Worm (Caenorhabditis elegans) whole organism, late embryonic: ENCODE data around the gene srlf-15.

ENCODE experiments used
- F13H6.1 ChIP-seq: sonication (generic microtip); optimal IDR thresholded peaks from 2 replicates; lab custom pipeline; 2016; ENCODE audit warnings: missing genetic modification characterization, missing compliant biosample characterization
- K02D7.2 ChIP-seq: sonication (generic microtip); optimal IDR thresholded peaks from 2 replicates; lab custom pipeline; 2017; ENCODE audit warnings: mild to moderate bottlenecking, missing genetic modification characterization, missing compliant biosample characterization
- K09A11.1 ChIP-seq: sonication (generic microtip); optimal IDR thresholded peaks from 2 replicates; lab custom pipeline; 2017; ENCODE audit warnings: antibody characterized with exemption, mild to moderate bottlenecking, missing genetic modification characterization, missing compliant biosample characterization; ENCODE audit not compliant: insufficient read depth
- T23F11.4 ChIP-seq: fragments of 200-800 bp; sonication (Bioruptor generic); optimal IDR thresholded peaks from 2 replicates; lab custom pipeline; 2018; ENCODE audit warnings: mild to moderate bottlenecking, missing genetic modification characterization, missing compliant biosample characterization
- ama-1 ChIP-seq: fragments of 150-350 bp; optimal IDR thresholded peaks from 2 replicates; lab custom pipeline; 2014
- ceh-14 ChIP-seq: sonication (generic microtip); optimal IDR thresholded peaks from 2 replicates; lab custom pipeline; 2016; ENCODE audit warnings: missing genotype, missing genetic modification characterization, missing compliant biosample characterization
- ceh-18 ChIP-seq: sonication (generic microtip); optimal IDR thresholded peaks from 2 replicates; lab custom pipeline; 2016; ENCODE audit warnings: missing genetic modification characterization, missing compliant biosample characterization
- ceh-19 ChIP-seq: fragments of 200-800 bp; sonication (Bioruptor generic); optimal IDR thresholded peaks from 2 replicates; lab custom pipeline; 2018; ENCODE audit warnings: mild to moderate bottlenecking, missing genetic modification characterization, missing compliant biosample characterization
- ceh-31 ChIP-seq: sonication (generic microtip); optimal IDR thresholded peaks from 2 replicates; lab custom pipeline; 2016; ENCODE audit warnings: missing genetic modification characterization, missing compliant biosample characterization
- ceh-34 ChIP-seq: sonication (generic microtip); optimal IDR thresholded peaks from 2 replicates; lab custom pipeline; 2016; ENCODE audit warnings: mild to moderate bottlenecking, missing genetic modification characterization, missing compliant biosample characterization
- ceh-48 ChIP-seq: sonication (generic microtip); optimal IDR thresholded peaks from 2 replicates; lab custom pipeline; 2016; ENCODE audit warnings: missing genetic modification characterization, inconsistent platforms, missing compliant biosample characterization
- ceh-6 ChIP-seq: fragments of 200-800 bp; sonication (Bioruptor generic); optimal IDR thresholded peaks from 2 replicates; lab custom pipeline; 2018; ENCODE audit warnings: mild to moderate bottlenecking, missing genetic modification characterization, missing compliant biosample characterization
- elt-2 ChIP-seq: sonication (generic microtip); optimal IDR thresholded peaks from 2 replicates; lab custom pipeline; 2016; ENCODE audit warnings: missing genetic modification reagents, missing genetic modification characterization, missing compliant biosample characterization
- elt-4 ChIP-seq: sonication (generic microtip); optimal IDR thresholded peaks from 2 replicates; lab custom pipeline; 2016; ENCODE audit warnings: missing genetic modification characterization, missing compliant biosample characterization
- ets-4 ChIP-seq: sonication (generic microtip); optimal IDR thresholded peaks from 2 replicates; lab custom pipeline; 2016; ENCODE audit warnings: missing genetic modification characterization, missing compliant biosample characterization
- eyg-1 ChIP-seq: sonication (generic microtip); optimal IDR thresholded peaks from 2 replicates; lab custom pipeline; 2016; ENCODE audit warnings: missing genotype, missing genetic modification characterization, missing compliant biosample characterization
- fax-1 ChIP-seq: sonication (generic microtip); optimal IDR thresholded peaks from 2 replicates; lab custom pipeline; 2016; ENCODE audit warnings: missing genotype, missing genetic modification characterization, missing compliant biosample characterization
- fkh-10 ChIP-seq: fragments of 150-350 bp; optimal IDR thresholded peaks from 2 replicates; lab custom pipeline; 2014; ENCODE audit warnings: missing biosample characterization, missing genetic modification reagents, missing genetic modification characterization
- fkh-6 ChIP-seq: sonication (generic microtip); optimal IDR thresholded peaks from 2 replicates; lab custom pipeline; 2016; ENCODE audit warnings: missing genetic modification characterization, missing compliant biosample characterization
- hlh-13 ChIP-seq: fragments of 200-800 bp; sonication (Bioruptor generic); optimal IDR thresholded peaks from 2 replicates; lab custom pipeline; 2018; ENCODE audit warnings: mild to moderate bottlenecking, missing genetic modification characterization, missing compliant biosample characterization
- hlh-8 ChIP-seq: sonication (generic microtip); optimal IDR thresholded peaks from 2 replicates; lab custom pipeline; 2016; ENCODE audit warnings: missing genotype, missing genetic modification characterization, missing compliant biosample characterization
- lim-6 ChIP-seq: sonication (generic microtip); optimal IDR thresholded peaks from 2 replicates; lab custom pipeline; 2016; ENCODE audit warnings: missing genetic modification characterization, missing compliant biosample characterization
- lin-11 ChIP-seq: fragments of 200-800 bp; sonication (Bioruptor generic); optimal IDR thresholded peaks from 2 replicates; lab custom pipeline; 2018; ENCODE audit warnings: mild to moderate bottlenecking, missing genetic modification characterization, missing compliant biosample characterization
- mec-3 ChIP-seq: sonication (generic microtip); optimal IDR thresholded peaks from 2 replicates; lab custom pipeline; 2016; ENCODE audit warnings: borderline replicate concordance, missing genetic modification characterization, missing compliant biosample characterization
- pax-1 ChIP-seq: fragments of 150-350 bp; optimal IDR thresholded peaks from 2 replicates; lab custom pipeline; 2014; ENCODE audit warnings: missing biosample characterization, missing genetic modification characterization
- pha-4 ChIP-seq: fragments of 150-350 bp; optimal IDR thresholded peaks from 2 replicates; lab custom pipeline; 2018; ENCODE audit warnings: missing biosample characterization, missing genetic modification reagents, missing genetic modification characterization
- pros-1 ChIP-seq: fragments of 150-350 bp; optimal IDR thresholded peaks from 2 replicates; lab custom pipeline; 2014; ENCODE audit warnings: missing biosample characterization, missing genetic modification reagents, missing genetic modification characterization
- ref-2 ChIP-seq: sonication (generic microtip); optimal IDR thresholded peaks from 2 replicates; lab custom pipeline; 2016; ENCODE audit warnings: missing genetic modification characterization, missing compliant biosample characterization
- sdc-2 ChIP-seq: sonication (generic microtip); optimal IDR thresholded peaks from 2 replicates; lab custom pipeline; 2016; ENCODE audit warnings: missing genotype, missing genetic modification characterization, missing compliant biosample characterization
- sox-2 ChIP-seq: fragments of 200-800 bp; sonication (Bioruptor generic); IDR thresholded peaks from 2 replicates; pipeline ENCODE4 v1.3.6; 2022; ENCODE audit warnings: missing genetic modification reagents, missing genetic modification characterization, missing compliant biosample characterization
- sox-4 ChIP-seq: sonication (generic microtip); optimal IDR thresholded peaks from 2 replicates; lab custom pipeline; 2017; ENCODE audit warnings: mild to moderate bottlenecking, missing genetic modification characterization, inconsistent platforms, missing compliant biosample characterization
- tbx-2 ChIP-seq: sonication (generic microtip); optimal IDR thresholded peaks from 2 replicates; lab custom pipeline; 2016; ENCODE audit warnings: missing genetic modification characterization, missing compliant biosample characterization
- ttx-3 ChIP-seq: sonication (generic microtip); optimal IDR thresholded peaks from 2 replicates; lab custom pipeline; 2016; ENCODE audit warnings: missing genetic modification reagents, missing genetic modification characterization, missing compliant biosample characterization
- unc-3 ChIP-seq, 2 experiments: fragments of 200-800 bp in 1 of 2; sonication (Bioruptor generic) in 1 of 2; sonication (generic microtip) in 1 of 2; conservative IDR thresholded peaks in 1 of 2; optimal IDR thresholded peaks in 1 of 2; 2 replicates each; pipeline versions ENCODE4 v1.3.6 to Lab custom; 2016 to 2022; ENCODE audit warnings: missing compliant biosample characterization in 2 of 2, missing genetic modification characterization in 2 of 2, missing genetic modification reagents in 1 of 2
- unc-42 ChIP-seq: sonication (generic microtip); optimal IDR thresholded peaks from 2 replicates; lab custom pipeline; 2016; ENCODE audit warnings: missing genotype, missing genetic modification characterization, missing compliant biosample characterization
- unc-55 ChIP-seq: sonication (generic microtip); optimal IDR thresholded peaks from 2 replicates; lab custom pipeline; 2017; ENCODE audit warnings: missing biosample characterization, missing genetic modification reagents, missing genetic modification characterization
- zip-5 ChIP-seq: sonication (generic microtip); optimal IDR thresholded peaks from 2 replicates; lab custom pipeline; 2016; ENCODE audit warnings: missing genetic modification characterization, missing compliant biosample characterization

The srlf-15 gene

ce11 chrII:11035774-11036173 is at the start of gene srlf-15:
TSS of gene srlf-15 (plus strand) at chrII:11036074.
- TF ChIP-seq fax-1 (tag; lab: Kevin White, UChicago) (no peak), K02D7.2 (tag; lab: Kevin White, UChicago) (no peak), ama-1 (no peak), F13H6.1 (tag; lab: Kevin White, UChicago) (no peak), K09A11.1 (tag; lab: Kevin White, UChicago) (no peak), hlh-8 (tag; lab: Kevin White, UChicago) (no peak), lim-6 (tag; lab: Kevin White, UChicago) (no peak), mec-3 (tag; lab: Kevin White, UChicago) (no peak)

DNA sequence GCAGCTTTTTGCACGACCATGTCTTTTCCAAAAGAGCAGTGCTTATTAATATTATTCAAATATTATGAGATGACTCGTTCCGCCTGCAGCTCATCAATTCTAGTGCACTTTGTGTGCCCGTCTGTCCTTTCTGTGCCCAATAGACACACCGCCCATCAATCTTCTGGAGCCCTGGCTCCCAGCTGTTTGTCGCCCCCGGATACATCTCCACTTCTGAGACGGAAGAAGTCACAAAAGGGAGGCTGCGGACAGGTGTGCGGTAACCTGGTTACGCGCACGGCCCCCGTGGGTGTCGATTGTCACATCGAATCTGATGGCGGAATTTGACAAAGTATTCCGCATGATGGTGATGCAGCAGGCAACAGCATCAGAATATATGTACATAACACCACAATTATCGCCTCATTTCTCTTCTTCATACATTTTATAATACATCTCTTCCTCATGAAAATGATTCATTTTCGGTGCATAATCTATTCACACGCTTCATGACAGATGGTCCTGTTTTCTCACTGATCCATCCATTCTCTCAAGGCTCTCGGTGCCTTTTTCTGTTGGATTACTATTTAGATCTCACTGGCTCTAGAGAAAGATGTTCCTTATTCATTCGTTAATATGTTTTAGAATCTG is 49.3 kb upstream of the srlf-15 start:
- TF ChIP-seq K02D7.2 (tag; lab: Kevin White, UChicago) (no peak), unc-55 (GFP tag; lab: Kevin White, UChicago) (peak; percentile 25)

DNA sequence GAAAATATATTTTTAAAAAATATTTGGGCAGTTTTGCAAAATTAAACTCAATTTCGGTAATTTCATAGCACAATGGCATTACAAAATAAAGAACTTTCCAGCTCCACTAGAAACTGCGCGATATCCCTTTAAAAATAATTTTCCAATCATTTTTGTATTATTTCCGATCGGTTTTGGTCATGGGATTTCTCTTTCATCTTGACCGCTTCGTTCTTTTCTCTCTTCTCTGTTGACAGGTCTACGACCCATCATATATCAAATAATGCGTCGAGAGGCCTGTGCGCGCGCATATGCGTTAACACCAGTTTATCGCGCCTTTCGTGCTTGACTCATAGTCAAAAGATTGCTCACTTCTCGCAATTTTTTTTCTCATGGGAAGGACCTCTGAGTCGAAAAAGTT is 47.3 kb upstream of the srlf-15 start:
- TF ChIP-seq pha-4 (tag; lab: Kevin White, UChicago) = no peak
- TF ChIP-seq ama-1 = no peak
- TF ChIP-seq ref-2 (tag; lab: Kevin White, UChicago) = no peak
- peak; percentile 91 for TF ChIP-seq unc-55 (GFP tag; lab: Kevin White, UChicago)
- TF ChIP-seq zip-5 (tag; lab: Kevin White, UChicago) = no peak

- no peak for TF ChIP-seq ets-4 (tag; lab: Kevin White, UChicago)
- TF ChIP-seq ceh-34 (tag; lab: Kevin White, UChicago) = no peak
- peak; percentile 1 for TF ChIP-seq tbx-2 (tag; lab: Kevin White, UChicago)
- TF ChIP-seq fax-1 (tag; lab: Kevin White, UChicago) = no peak
- TF ChIP-seq hlh-8 (tag; lab: Kevin White, UChicago) = no peak
- no peak for TF ChIP-seq ceh-6 (GFP tag; lab: Kevin White, UChicago)
These were observed 46.7 kb upstream of the srlf-15 start for ce11 chrII:10989180-10989579.

ce11 chrII:10990592-10990991 is 45.3 kb upstream of the srlf-15 start:
- TF ChIP-seq ceh-31 (peak; percentile 74), tbx-2 (tag; lab: Kevin White, UChicago) (peak; percentile 52), sox-2 (GFP tag; lab: Robert Waterston, UW) (no peak), ceh-48 (tag; lab: Kevin White, UChicago) (peak; percentile 2), ceh-14 (tag; lab: Kevin White, UChicago) (peak; percentile 66), unc-42 (peak; percentile 99), ttx-3 (tag; lab: Kevin White, UChicago) (peak; percentile 39), ceh-34 (tag; lab: Kevin White, UChicago) (no peak), elt-4 (no peak)

- TF ChIP-seq ceh-19 (no peak), sox-4 (tag; lab: Kevin White, UChicago) (no peak), hlh-13 (GFP tag; lab: Kevin White, UChicago) (no peak), T23F11.4 (no peak), lim-6 (tag; lab: Kevin White, UChicago) (no peak), ceh-18 (tag; lab: Kevin White, UChicago) (no peak), pros-1 (tag; lab: Kevin White, UChicago) (no peak), lin-11 (tag; lab: Kevin White, UChicago) (no peak), sdc-2 (tag; lab: Kevin White, UChicago) (no peak), elt-2 (tag; lab: Kevin White, UChicago) (no peak), pax-1 (tag; lab: Kevin White, UChicago) (no peak), fkh-10 (GFP tag; lab: Kevin White, UChicago) (no peak), fkh-6 (no peak), eyg-1 (no peak), unc-3 (GFP tag; conservative IDR thresholded peaks at IDR 0.05; lab: Robert Waterston, UW) (no peak), unc-3 (tag; optimal IDR thresholded peaks at IDR 0.05; lab: Kevin White, UChicago) (no peak)
These were observed 42.2 kb upstream of the srlf-15 start for ce11 chrII:10993607-10994229.
